Fruit fly (Drosophila melanogaster) whole organism, wandering third instar larva: ENCODE data around the gene CG8132.

Experiments used
- CrebA ChIP-seq: fragments of 200-800 bp; sonication (Bioruptor generic); optimal IDR thresholded peaks from 2 replicates; lab custom pipeline; 2016; ENCODE audit warnings: missing biosample characterization, mild to moderate bottlenecking, missing genetic modification characterization, borderline replicate concordance
- Hr78 ChIP-seq: fragments of >200 bp; optimal IDR thresholded peaks from 2 replicates; lab custom pipeline; 2017; ENCODE audit warnings: missing biosample characterization, missing genetic modification characterization
- Mio ChIP-seq: sonication (Bioruptor generic); optimal IDR thresholded peaks from 2 replicates; lab custom pipeline; 2016; ENCODE audit warnings: missing biosample characterization, missing genetic modification characterization
- Myc ChIP-seq: fragments of >200 bp; optimal IDR thresholded peaks from 2 replicates; lab custom pipeline; 2017
- fru ChIP-seq: fragments of 200-800 bp; sonication (Bioruptor generic); optimal IDR thresholded peaks from 3 replicates; lab custom pipeline; 2016; ENCODE audit warnings: missing biosample characterization, mild to moderate bottlenecking, missing genetic modification characterization
- pan ChIP-seq: fragments of >200 bp; optimal IDR thresholded peaks from 2 replicates; lab custom pipeline; 2017
- psq ChIP-seq: fragments of 200-800 bp; sonication (Bioruptor generic); optimal IDR thresholded peaks from 3 replicates; lab custom pipeline; 2017; ENCODE audit warnings: missing biosample characterization, mild to moderate bottlenecking, missing genetic modification characterization, moderate library complexity
- woc ChIP-seq: sonication (Bioruptor generic); optimal IDR thresholded peaks from 2 replicates; lab custom pipeline; 2016; ENCODE audit warnings: missing biosample characterization, mild to moderate bottlenecking, missing genetic modification characterization

- TF ChIP-seq psq (no peak), Mio (GFP tag; lab: Kevin White, UChicago) (no peak), pan (no peak), fru (GFP tag; lab: Kevin White, UChicago) (no peak), woc (GFP tag; lab: Kevin White, UChicago) (no peak), Myc (no peak), Hr78 (GFP tag; lab: Kevin White, UChicago) (no peak), CrebA (GFP tag; lab: Kevin White, UChicago) (no peak)
Observed at dm6 chr3R:9380970-9381369, 20.3 kb upstream of the CG8132 start.
